Fruit fly (Drosophila melanogaster) whole organism, embryonic: Measurements from ENCODE around the gene Irbp.
A peak's percentile ranks its signal among the peaks of the same experiment; 100 is the strongest.

Experiments
- Awh ChIP-seq: fragments of 200-800 bp; sonication (Bioruptor generic); IDR thresholded peaks from 2 replicates; pipeline ENCODE4, ENCODE4 v1.3.6; 2022; ENCODE audit warnings: missing biosample characterization, missing genetic modification characterization
- BtbVII ChIP-seq: fragments of 200-800 bp; sonication (Bioruptor generic); optimal IDR thresholded peaks from 3 replicates; lab custom pipeline; 2017; ENCODE audit warnings: missing biosample characterization, mild to moderate bottlenecking, missing genetic modification characterization
- CG10209 ChIP-seq: fragments of 200-800 bp; sonication (Bioruptor generic); optimal IDR thresholded peaks from 3 replicates; lab custom pipeline; 2017; ENCODE audit warnings: missing biosample characterization, mild to moderate bottlenecking, missing genetic modification characterization, missing genetic modification reagents
- CG11695 ChIP-seq: fragments of 200-800 bp; sonication (Bioruptor generic); IDR thresholded peaks from 3 replicates; pipeline ENCODE4 v1.3.6; 2022; ENCODE audit warnings: missing biosample characterization, missing genetic modification characterization
- CG12299 ChIP-seq: fragments of 200-800 bp; sonication (Bioruptor generic); optimal IDR thresholded peaks from 2 replicates; lab custom pipeline; 2018; ENCODE audit warnings: missing biosample characterization, mild to moderate bottlenecking, missing genetic modification characterization
- CG14965 ChIP-seq: fragments of 200-800 bp; sonication (Bioruptor generic); optimal IDR thresholded peaks from 2 replicates; lab custom pipeline; 2016; ENCODE audit warnings: missing biosample characterization, missing genetic modification characterization, borderline replicate concordance
- CG15073 ChIP-seq: fragments of 200-800 bp; sonication (Bioruptor generic); optimal IDR thresholded peaks from 2 replicates; lab custom pipeline; 2016; ENCODE audit warnings: missing biosample characterization, missing genetic modification characterization
- CG1602 ChIP-seq: fragments of 200-800 bp; sonication (Bioruptor generic); optimal IDR thresholded peaks from 3 replicates; lab custom pipeline; 2016; ENCODE audit warnings: missing biosample characterization, missing genetic modification characterization
- CG1647 ChIP-seq: fragments of 200-800 bp; sonication (Bioruptor generic); optimal IDR thresholded peaks from 3 replicates; lab custom pipeline; 2016; ENCODE audit warnings: missing biosample characterization, missing genetic modification characterization
- CG17568 ChIP-seq: fragments of 200-800 bp; sonication (Bioruptor generic); optimal IDR thresholded peaks from 2 replicates; lab custom pipeline; 2018; ENCODE audit warnings: missing biosample characterization, mild to moderate bottlenecking, missing genetic modification characterization, moderate library complexity
- CG1792 ChIP-seq: fragments of 200-800 bp; sonication (Bioruptor generic); optimal IDR thresholded peaks from 2 replicates; lab custom pipeline; 2016; ENCODE audit warnings: missing biosample characterization, missing genetic modification characterization
- CG18764 ChIP-seq: fragments of 200-800 bp; sonication (Bioruptor generic); optimal IDR thresholded peaks from 3 replicates; lab custom pipeline; 2016; ENCODE audit warnings: missing biosample characterization, missing genetic modification characterization
- CG30431 ChIP-seq: fragments of 200-800 bp; sonication (Bioruptor generic); optimal IDR thresholded peaks from 2 replicates; lab custom pipeline; 2017; ENCODE audit warnings: missing biosample characterization, missing genetic modification characterization
- CG3163 ChIP-seq: fragments of 200-800 bp; sonication (Bioruptor generic); optimal IDR thresholded peaks from 3 replicates; lab custom pipeline; 2016; ENCODE audit warnings: missing biosample characterization, missing genetic modification characterization
- CG4328 ChIP-seq: fragments of 200-800 bp; sonication (Bioruptor generic); optimal IDR thresholded peaks from 3 replicates; lab custom pipeline; 2017; ENCODE audit warnings: missing biosample characterization, missing genetic modification reagents, missing genetic modification characterization
- CG6854 ChIP-seq: fragments of 200-800 bp; sonication (Bioruptor generic); optimal IDR thresholded peaks from 3 replicates; lab custom pipeline; 2017; ENCODE audit warnings: missing biosample characterization, mild to moderate bottlenecking, missing genetic modification characterization
- CG7556 ChIP-seq: fragments of 200-800 bp; sonication (Bioruptor generic); optimal IDR thresholded peaks from 2 replicates; lab custom pipeline; 2017; ENCODE audit warnings: missing biosample characterization, mild to moderate bottlenecking, missing genetic modification characterization
- CG8281 ChIP-seq: fragments of 200-800 bp; sonication (Bioruptor generic); optimal IDR thresholded peaks from 2 replicates; lab custom pipeline; 2018; ENCODE audit warnings: missing biosample characterization, mild to moderate bottlenecking, missing genetic modification characterization, moderate library complexity
- CG8290 ChIP-seq, 3 experiments: fragments of 200-800 bp; sonication (Bioruptor generic); optimal IDR thresholded peaks; 2 replicates each; lab custom pipeline; 2016 to 2019; ENCODE audit warnings: missing biosample characterization in 3 of 3, missing genetic modification characterization in 3 of 3, mild to moderate bottlenecking in 2 of 3, moderate library complexity in 1 of 3
- CG9817 ChIP-seq: fragments of 200-800 bp; sonication (Bioruptor generic); optimal IDR thresholded peaks from 2 replicates; lab custom pipeline; 2018; ENCODE audit warnings: missing biosample characterization, mild to moderate bottlenecking, missing genetic modification characterization, moderate library complexity
- CTCF ChIP-seq: fragments of 200-800 bp; sonication (Bioruptor generic); optimal IDR thresholded peaks from 2 replicates; lab custom pipeline; 2017; ENCODE audit warnings: missing biosample characterization, mild to moderate bottlenecking, missing genetic modification characterization, moderate library complexity
- CoRest ChIP-seq: fragments of 200-800 bp; sonication (Bioruptor generic); optimal IDR thresholded peaks from 3 replicates; lab custom pipeline; 2018; ENCODE audit warnings: missing biosample characterization, mild to moderate bottlenecking, missing genetic modification characterization, moderate library complexity
- Deaf1 ChIP-seq: fragments of 200-800 bp; optimal IDR thresholded peaks from 3 replicates; lab custom pipeline; 2019; ENCODE audit warnings: missing biosample characterization, mild to moderate bottlenecking, missing genetic modification characterization, moderate library complexity
- Fer2 ChIP-seq: fragments of 200-800 bp; sonication (Bioruptor generic); optimal IDR thresholded peaks from 2 replicates; lab custom pipeline; 2018; ENCODE audit warnings: missing biosample characterization, mild to moderate bottlenecking, missing genetic modification characterization, moderate library complexity
- Gsc ChIP-seq: fragments of 200-800 bp; sonication (Bioruptor generic); IDR thresholded peaks from 2 replicates; pipeline ENCODE4 v1.3.6; 2022; ENCODE audit warnings: missing biosample characterization, missing genetic modification characterization
- H15 ChIP-seq: fragments of 200-800 bp; sonication (Bioruptor generic); IDR thresholded peaks from 3 replicates; pipeline ENCODE4 v1.3.6; 2022; ENCODE audit warnings: missing biosample characterization, missing genetic modification characterization
- Jarid2 ChIP-seq: fragments of 200-800 bp; sonication (Bioruptor generic); optimal IDR thresholded peaks from 3 replicates; lab custom pipeline; 2017; ENCODE audit warnings: mild to moderate bottlenecking, missing biosample characterization, missing genetic modification reagents, missing genetic modification characterization
- MESR4 ChIP-seq: fragments of 200-800 bp; sonication (Bioruptor generic); optimal IDR thresholded peaks from 2 replicates; lab custom pipeline; 2018; ENCODE audit warnings: missing biosample characterization, mild to moderate bottlenecking, missing genetic modification characterization, moderate library complexity
- Nf-YA ChIP-seq: fragments of 200-800 bp; sonication (Bioruptor generic); IDR thresholded peaks from 2 replicates; pipeline ENCODE4 v1.3.6; 2022; ENCODE audit warnings: missing biosample characterization, missing genetic modification characterization
- Rfx ChIP-seq: fragments of 200-800 bp; sonication (Bioruptor generic); IDR thresholded peaks from 2 replicates; pipeline ENCODE4 v1.3.6; 2022; ENCODE audit warnings: missing biosample characterization, missing genetic modification characterization
- Side ChIP-seq: fragments of 200-800 bp; sonication (Bioruptor generic); optimal IDR thresholded peaks from 2 replicates; lab custom pipeline; 2016; ENCODE audit warnings: missing biosample characterization, missing genetic modification characterization
- Sox100B ChIP-seq: fragments of 200-800 bp; sonication (Bioruptor generic); optimal IDR thresholded peaks from 3 replicates; lab custom pipeline; 2018; ENCODE audit warnings: missing biosample characterization, mild to moderate bottlenecking, missing genetic modification characterization
- caup ChIP-seq: fragments of 200-800 bp; sonication (Bioruptor generic); optimal IDR thresholded peaks from 3 replicates; lab custom pipeline; 2017; ENCODE audit warnings: missing biosample characterization, mild to moderate bottlenecking, missing genetic modification characterization, moderate library complexity; ENCODE audit not compliant: severe bottlenecking
- chm ChIP-seq: fragments of 200-800 bp; sonication (Bioruptor generic); IDR thresholded peaks from 2 replicates; pipeline ENCODE4 v1.3.6; 2022; ENCODE audit warnings: missing biosample characterization, missing genetic modification characterization
- fd102C ChIP-seq: fragments of 200-800 bp; sonication (Bioruptor generic); optimal IDR thresholded peaks from 2 replicates; lab custom pipeline; 2018; ENCODE audit warnings: missing biosample characterization, mild to moderate bottlenecking, missing genetic modification characterization, moderate library complexity
- gsb-n ChIP-seq: fragments of 200-800 bp; sonication (Bioruptor generic); optimal IDR thresholded peaks from 3 replicates; lab custom pipeline; 2018; ENCODE audit warnings: missing biosample characterization, mild to moderate bottlenecking, missing genetic modification characterization
- ham ChIP-seq: fragments of 200-800 bp; sonication (Bioruptor generic); IDR thresholded peaks from 2 replicates; pipeline ENCODE4 v1.3.6; 2022; ENCODE audit warnings: missing biosample characterization, missing genetic modification characterization
- jing ChIP-seq: fragments of 200-800 bp; sonication (Bioruptor generic); optimal IDR thresholded peaks from 2 replicates; lab custom pipeline; 2018; ENCODE audit warnings: missing biosample characterization, mild to moderate bottlenecking, missing genetic modification characterization
- maf-S ChIP-seq: fragments of 200-800 bp; sonication (Bioruptor generic); optimal IDR thresholded peaks from 2 replicates; lab custom pipeline; 2016; ENCODE audit warnings: missing biosample characterization, missing genetic modification characterization
- onecut ChIP-seq: fragments of 200-800 bp; sonication (Bioruptor generic); IDR thresholded peaks from 2 replicates; pipeline ENCODE4 v1.3.6; 2022; ENCODE audit warnings: missing biosample characterization, missing genetic modification characterization
- pb ChIP-seq: fragments of 200-800 bp; sonication (Bioruptor generic); optimal IDR thresholded peaks from 3 replicates; lab custom pipeline; 2016; ENCODE audit warnings: missing biosample characterization, missing genetic modification characterization
- pzg ChIP-seq: fragments of 200-800 bp; sonication (Bioruptor generic); optimal IDR thresholded peaks from 3 replicates; lab custom pipeline; 2018; ENCODE audit warnings: missing biosample characterization, mild to moderate bottlenecking, missing genetic modification characterization, moderate library complexity
- schlank ChIP-seq: fragments of 200-800 bp; sonication (Bioruptor generic); optimal IDR thresholded peaks from 2 replicates; lab custom pipeline; 2018; ENCODE audit warnings: missing biosample characterization, mild to moderate bottlenecking, missing genetic modification characterization
- slp2 ChIP-seq: fragments of 200-800 bp; sonication (Bioruptor generic); optimal IDR thresholded peaks from 2 replicates; lab custom pipeline; 2016; ENCODE audit warnings: missing biosample characterization, missing genetic modification characterization
- so ChIP-seq: fragments of 200-800 bp; sonication (Bioruptor generic); IDR thresholded peaks from 3 replicates; pipeline ENCODE4 v1.3.6; 2022; ENCODE audit warnings: missing biosample characterization, missing genetic modification characterization
- stc ChIP-seq: fragments of 200-800 bp; sonication (Bioruptor generic); IDR thresholded peaks from 2 replicates; pipeline ENCODE4 v1.3.6; 2022; ENCODE audit warnings: missing biosample characterization, missing genetic modification characterization
- tin ChIP-seq: fragments of 200-800 bp; sonication (Bioruptor generic); optimal IDR thresholded peaks from 3 replicates; lab custom pipeline; 2016; ENCODE audit warnings: missing biosample characterization, missing genetic modification characterization
- trem ChIP-seq: fragments of 200-800 bp; optimal IDR thresholded peaks from 3 replicates; lab custom pipeline; 2019; ENCODE audit warnings: missing biosample characterization, mild to moderate bottlenecking, missing genetic modification characterization, moderate library complexity
- unpg ChIP-seq: fragments of 200-800 bp; sonication (Bioruptor generic); optimal IDR thresholded peaks from 3 replicates; lab custom pipeline; 2018; ENCODE audit warnings: missing biosample characterization, mild to moderate bottlenecking, missing genetic modification characterization, moderate library complexity
- wek ChIP-seq: fragments of 200-800 bp; sonication (Bioruptor generic); optimal IDR thresholded peaks from 3 replicates; lab custom pipeline; 2018; ENCODE audit warnings: missing biosample characterization, mild to moderate bottlenecking, missing genetic modification characterization, moderate library complexity
- zfh2 ChIP-seq: fragments of 200-800 bp; sonication (Bioruptor generic); optimal IDR thresholded peaks from 2 replicates; lab custom pipeline; 2016; ENCODE audit warnings: missing biosample characterization, missing genetic modification characterization

Gene Irbp

DNA sequence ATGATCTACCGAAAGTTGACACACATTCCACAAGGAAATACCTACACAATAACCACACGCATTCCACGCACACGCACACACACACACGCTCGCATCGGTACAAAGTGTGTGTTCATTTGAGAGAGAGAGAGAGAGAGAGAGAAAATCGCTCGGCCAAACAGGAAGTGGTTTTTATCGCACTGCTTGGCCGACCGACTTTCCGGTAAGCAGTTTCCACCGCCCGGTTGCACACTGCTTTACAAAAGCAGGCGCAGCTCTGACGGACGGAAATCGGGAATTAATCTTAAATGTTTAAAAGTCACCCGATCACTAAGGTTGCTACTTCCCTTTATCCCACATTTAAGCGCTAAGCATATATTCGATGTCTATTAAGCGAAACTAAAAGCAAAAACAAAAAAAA, 17.0 kb upstream of the Irbp start (continued):
- TF ChIP-seq CG1792 (GFP tag; lab: Kevin White, UChicago) (no peak), CG15073 (GFP tag; lab: Kevin White, UChicago) (no peak), CG1602 (GFP tag; lab: Kevin White, UChicago) (peak; percentile 16), jing (GFP tag; lab: Kevin White, UChicago) (peak; percentile 42), Rfx (GFP tag; lab: Robert Waterston, UW) (no peak; the same call in 1 of the 2 replicates), MESR4 (no peak), CG12299 (peak; percentile 20), H15 (GFP tag; lab: Robert Waterston, UW) (peak; percentile 79), Awh (GFP tag; lab: Robert Waterston, UW) (no peak; the same call in none of the 2 replicates), CG18764 (peak; percentile 47), fd102C (GFP tag; lab: Kevin White, UChicago) (peak; percentile 91), pzg (no peak), wek (peak; percentile 84), onecut (GFP tag; lab: Robert Waterston, UW) (peak; percentile 86), slp2 (GFP tag; lab: Kevin White, UChicago) (peak; percentile 64), caup (GFP tag; lab: Kevin White, UChicago) (peak; percentile 82), CG6854 (GFP tag; lab: Kevin White, UChicago) (peak; percentile 56), schlank (tag; lab: Kevin White, UChicago) (peak; percentile 47), chm (GFP tag; lab: Robert Waterston, UW) (peak; percentile 81; the same call in 1 of the 2 replicates), CG1647 (peak; percentile 8), CG3163 (GFP tag; lab: Kevin White, UChicago) (peak; percentile 2), Fer2 (tag; lab: Kevin White, UChicago) (peak; percentile 44), trem (tag; lab: Kevin White, UChicago) (peak; percentile 53), CG7556 (GFP tag; lab: Kevin White, UChicago) (no peak), so (GFP tag; lab: Robert Waterston, UW) (no peak; the same call in 2 of the 3 replicates), pb (GFP tag; lab: Kevin White, UChicago) (peak; percentile 71), CG30431 (peak; percentile 86), Gsc (0 out of 2 replicates have a peak, but pooled peaks have one; percentile 19), CG4328 (peak; percentile 65), unpg (no peak), gsb-n (tag; lab: Kevin White, UChicago) (peak; percentile 61), Side (GFP tag; lab: Kevin White, UChicago) (peak; percentile 72), ham (no peak), CG9817 (tag; lab: Kevin White, UChicago) (peak; percentile 65), CoRest (tag; lab: Kevin White, UChicago) (peak; percentile 63), CG14965 (peak; percentile 1), maf-S (GFP tag; lab: Kevin White, UChicago) (peak; percentile 12), CTCF (GFP tag; lab: Kevin White, UChicago) (peak; percentile 47), BtbVII (GFP tag; lab: Kevin White, UChicago) (peak; percentile 24), stc (GFP tag; lab: Robert Waterston, UW) (no peak), CG8290 (GFP tag; optimal IDR thresholded peaks at IDR 0.05; lab: Kevin White, UChicago) (peak; percentile 90), CG8290 (tag; optimal IDR thresholded peaks at IDR 0.05; lab: Kevin White, UChicago) (peak; percentile 83 to 96), Sox100B (GFP tag; lab: Kevin White, UChicago) (peak; percentile 62), Deaf1 (tag; lab: Kevin White, UChicago) (no peak), CG11695 (GFP tag; lab: Robert Waterston, UW) (no peak), Jarid2 (GFP tag; lab: Kevin White, UChicago) (peak; percentile 42), CG10209 (GFP tag; lab: Kevin White, UChicago) (peak; percentile 72), CG17568 (GFP tag; lab: Kevin White, UChicago) (peak; percentile 53), Nf-YA (GFP tag; lab: Robert Waterston, UW) (0 out of 2 replicates have a peak, but pooled peaks have one; percentile 34), CG8281 (tag; lab: Kevin White, UChicago) (peak; percentile 39), zfh2 (no peak), tin (peak; percentile 57)
